Fruit fly (Drosophila melanogaster): ENCODE results near the gene Abd-B.
"Not testable (repeated sequence)": the region's sequence is repeated elsewhere in the genome, so short reads cannot be mapped to it uniquely, and the experiment has no call there.

- TF ChIP-seq zen2 (GFP tag; IDR thresholded peaks at IDR 0.05; ENCODE audit: partially characterized antibody); Six4 (GFP tag; optimal IDR thresholded peaks at IDR 0.05): not testable (repeated sequence)
These were observed 16.5 kb upstream of the Abd-B start, which contains the start of gene MESK4 for dm6 chr3R:16988514-16988913.

All from whole organism, embryonic.